Fruit fly (Drosophila melanogaster) whole organism, pupa: Measurements from ENCODE around the gene del.

Experiments
- CG12605 ChIP-seq: fragments of 200-800 bp; sonication (Bioruptor generic); IDR thresholded peaks from 2 replicates; pipeline ENCODE4 v1.3.6; 2022; ENCODE audit warnings: missing biosample characterization, missing genetic modification characterization
- CG13204 ChIP-seq: fragments of 200-800 bp; sonication (Bioruptor generic); optimal IDR thresholded peaks from 2 replicates; lab custom pipeline; 2018; ENCODE audit warnings: missing biosample characterization, mild to moderate bottlenecking, missing genetic modification characterization, moderate library complexity
- CG17806 ChIP-seq: fragments of 200-800 bp; sonication (Bioruptor generic); optimal IDR thresholded peaks from 2 replicates; lab custom pipeline; 2018; ENCODE audit warnings: missing biosample characterization, mild to moderate bottlenecking, missing genetic modification characterization, moderate library complexity
- CG4496 ChIP-seq: fragments of 200-800 bp; sonication (Bioruptor generic); IDR thresholded peaks from 3 replicates; pipeline ENCODE4 v1.3.6; 2022; ENCODE audit warnings: missing biosample characterization, missing genetic modification characterization
- CG8159 ChIP-seq: fragments of 200-800 bp; sonication (Bioruptor generic); optimal IDR thresholded peaks from 3 replicates; lab custom pipeline; 2018; ENCODE audit warnings: missing biosample characterization, mild to moderate bottlenecking, missing genetic modification characterization, moderate library complexity
- CG8301 ChIP-seq: fragments of 200-800 bp; sonication (Bioruptor generic); optimal IDR thresholded peaks from 2 replicates; lab custom pipeline; 2018; ENCODE audit warnings: missing biosample characterization, mild to moderate bottlenecking, missing genetic modification characterization
- EcR ChIP-seq: fragments of 200-800 bp; sonication (Bioruptor generic); optimal IDR thresholded peaks from 3 replicates; lab custom pipeline; 2019; ENCODE audit warnings: missing biosample characterization, missing genetic modification characterization, mild to moderate bottlenecking, moderate library complexity, missing genetic modification reagents
- gl ChIP-seq: fragments of 200-800 bp; sonication (Bioruptor generic); optimal IDR thresholded peaks from 2 replicates; lab custom pipeline; 2018; ENCODE audit warnings: missing biosample characterization, mild to moderate bottlenecking, missing genetic modification characterization
- rn ChIP-seq: fragments of 200-800 bp; sonication (Bioruptor generic); IDR thresholded peaks from 2 replicates; pipeline ENCODE4 v1.3.6; 2022; ENCODE audit warnings: missing biosample characterization, missing genetic modification characterization

dm6 chr2L:21162875-21163274, 14.5 kb upstream of the del start, which contains the start of gene Nbr:
- TF ChIP-seq EcR (GFP tag; lab: Kevin White, UChicago) (no peak), CG8159 (no peak), CG12605 (GFP tag; lab: Robert Waterston, UW) (no peak), rn (GFP tag; lab: Robert Waterston, UW) (no peak), CG13204 (GFP tag; lab: Kevin White, UChicago) (no peak), CG17806 (tag; lab: Kevin White, UChicago) (no peak), gl (tag; lab: Kevin White, UChicago) (no peak), CG4496 (GFP tag; lab: Robert Waterston, UW) (no peak), CG8301 (tag; lab: Kevin White, UChicago) (no peak)
